Worm (Caenorhabditis elegans) whole organism, L4/young adult: ENCODE measurements around the gene F53F4.18.

Experiments used
- W03F9.2 ChIP-seq: fragments of 150-350 bp; optimal IDR thresholded peaks from 2 replicates; lab custom pipeline; 2014; ENCODE audit warnings: missing biosample characterization, missing genetic modification characterization
- him-1 ChIP-seq: sonication (generic microtip); optimal IDR thresholded peaks from 2 replicates; lab custom pipeline; 2016; ENCODE audit warnings: missing genotype, missing genetic modification reagents, missing genetic modification characterization, missing compliant biosample characterization

DNA sequence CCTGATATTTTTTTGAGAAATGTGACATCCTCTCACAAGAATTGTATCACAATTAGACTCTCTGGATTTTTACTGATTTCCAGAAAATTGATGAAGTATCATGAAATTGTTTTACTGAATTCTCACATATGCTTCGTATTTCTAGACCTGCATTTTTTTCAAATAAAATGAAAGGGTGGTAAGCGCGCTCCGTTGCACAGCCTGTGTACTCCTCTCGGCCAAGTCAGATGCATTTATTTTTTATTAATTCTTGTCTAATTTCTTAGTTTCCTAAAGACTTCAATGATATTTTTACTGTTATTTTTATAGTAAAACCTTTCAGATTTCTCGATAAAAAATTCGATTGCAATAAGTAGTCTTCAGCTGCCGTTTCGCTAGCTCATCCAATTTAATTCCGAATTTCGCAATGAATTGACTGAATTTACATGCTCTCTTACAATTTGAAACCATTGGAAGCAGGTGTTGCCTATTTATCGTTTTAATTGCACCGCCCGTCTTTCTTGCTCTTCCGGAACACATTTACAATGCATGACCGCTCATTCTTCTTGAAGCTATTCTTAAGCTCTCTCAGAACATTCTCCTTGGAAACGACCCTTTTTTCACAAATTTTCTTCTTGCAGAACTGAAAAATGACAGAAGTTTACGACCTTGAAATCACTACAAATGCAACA is 1.7 kb downstream of the F53F4.18 start, which contains the start of gene tbcb-1:
- no peak for TF ChIP-seq him-1 (tag; lab: Kevin White, UChicago)
- TF ChIP-seq W03F9.2 (tag; lab: Kevin White, UChicago): peak; percentile 23
